Fruit fly (Drosophila melanogaster): ENCODE measurements around the gene Nph.

- TF ChIP-seq gl (tag; optimal IDR thresholded peaks at IDR 0.05) (no peak), D1 (tag; optimal IDR thresholded peaks at IDR 0.05) (no peak), rn (GFP tag; IDR thresholded peaks at IDR 0.05) (no peak), fd96Ca (GFP tag; IDR thresholded peaks at IDR 0.05) (no peak), CG9948 (tag; optimal IDR thresholded peaks at IDR 0.05) (no peak), CG8301 (tag; optimal IDR thresholded peaks at IDR 0.05) (no peak), CG4496 (GFP tag; IDR thresholded peaks at IDR 0.05) (no peak), EcR (GFP tag; optimal IDR thresholded peaks at IDR 0.05) (no peak), CG12605 (GFP tag; IDR thresholded peaks at IDR 0.05) (no peak), CG13204 (GFP tag; optimal IDR thresholded peaks at IDR 0.05) (no peak), CG17806 (tag; optimal IDR thresholded peaks at IDR 0.05) (no peak), CG10348 (GFP tag; IDR thresholded peaks at IDR 0.05) (no peak), Pif1B (GFP tag; optimal IDR thresholded peaks at IDR 0.05) (no peak), CG32121 (GFP tag; IDR thresholded peaks at IDR 0.05) (no peak)
Observed at dm6 chr3R:29978595-29978994, 26.1 kb downstream of the Nph start.
